Fruit fly (Drosophila melanogaster): Measurements from ENCODE around the gene Pomp.

The Pomp gene

dm6 chr2L:20787271-20787791 lies at the start of gene Pomp:
Gene Pomp, plus strand, starts transcription at chr2L:20787656.
- peak; percentile 78 for TF ChIP-seq MESR4 (GFP tag; optimal IDR thresholded peaks at IDR 0.05)
- peak; percentile 45 for TF ChIP-seq Camta (GFP tag; optimal IDR thresholded peaks at IDR 0.05)
- TF ChIP-seq oc (tag; optimal IDR thresholded peaks at IDR 0.05), result peak; percentile 76
- peak; percentile 53 for TF ChIP-seq CG5180 (GFP tag; optimal IDR thresholded peaks at IDR 0.05)
- TF ChIP-seq CG2116 (GFP tag; optimal IDR thresholded peaks at IDR 0.05), result peak; percentile 79
- TF ChIP-seq H2.0 (GFP tag; IDR thresholded peaks at IDR 0.05), result peak; percentile 80
- no peak; the same call in 1 of the 2 replicates for TF ChIP-seq Doc2 (GFP tag; IDR thresholded peaks at IDR 0.05)
- no peak for TF ChIP-seq Dfd (GFP tag; optimal IDR thresholded peaks at IDR 0.05)
- TF ChIP-seq CG1792 (GFP tag; optimal IDR thresholded peaks at IDR 0.05), result peak; percentile 24
- TF ChIP-seq Optix (GFP tag; IDR thresholded peaks at IDR 0.05), result peak; percentile 67; the same call in 1 of the 3 replicates
- TF ChIP-seq gt (GFP tag; IDR thresholded peaks at IDR 0.05), result peak; percentile 64
- TF ChIP-seq Deaf1 (tag; optimal IDR thresholded peaks at IDR 0.05), result peak; percentile 68
- TF ChIP-seq H15 (GFP tag; IDR thresholded peaks at IDR 0.05), result peak; percentile 89
- peak; percentile 85 for TF ChIP-seq CG1233 (GFP tag; optimal IDR thresholded peaks at IDR 0.05)
- TF ChIP-seq cg (GFP tag; optimal IDR thresholded peaks at IDR 0.05), result no peak
- TF ChIP-seq schlank (tag; optimal IDR thresholded peaks at IDR 0.05), result peak; percentile 62
- TF ChIP-seq nom (GFP tag; optimal IDR thresholded peaks at IDR 0.05), result no peak
- peak; percentile 87 for TF ChIP-seq CG1603 (tag; optimal IDR thresholded peaks at IDR 0.05)
- peak; percentile 66 for TF ChIP-seq ro (GFP tag; IDR thresholded peaks at IDR 0.05)
- peak; percentile 63 for TF ChIP-seq CG8290 (GFP tag; optimal IDR thresholded peaks at IDR 0.05)
- peak in 1 of 2 experiments; percentile 83 for TF ChIP-seq CG8290 (tag; optimal IDR thresholded peaks at IDR 0.05)
- peak; percentile 24 for TF ChIP-seq Bdp1 (GFP tag; optimal IDR thresholded peaks at IDR 0.05)
- TF ChIP-seq z (GFP tag; IDR thresholded peaks at IDR 0.05), result no peak
- peak; percentile 91 for TF ChIP-seq E2f1 (GFP tag; IDR thresholded peaks at IDR 0.05)
- peak; percentile 56 for TF ChIP-seq CG9437 (GFP tag; optimal IDR thresholded peaks at IDR 0.05)
- TF ChIP-seq CG7745 (tag; optimal IDR thresholded peaks at IDR 0.05), result no peak
- TF ChIP-seq usp (GFP tag; optimal IDR thresholded peaks at IDR 0.05), result no peak
- peak; percentile 84 for TF ChIP-seq ATbp (GFP tag; optimal IDR thresholded peaks at IDR 0.05)
- peak; percentile 81 for TF ChIP-seq CG13894 (tag; optimal IDR thresholded peaks at IDR 0.05)
- TF ChIP-seq CG9215 (GFP tag; IDR thresholded peaks at IDR 0.05), result peak; percentile 73
- TF ChIP-seq CG12744 (GFP tag; optimal IDR thresholded peaks at IDR 0.05), result no peak
- TF ChIP-seq CG1024 (GFP tag; IDR thresholded peaks at IDR 0.05), result peak; percentile 64
- TF ChIP-seq Doc3 (GFP tag; IDR thresholded peaks at IDR 0.05; ENCODE audit: partially characterized antibody), result no peak
- peak; percentile 67 for TF ChIP-seq CG17568 (GFP tag; optimal IDR thresholded peaks at IDR 0.05)
- peak; percentile 65 for TF ChIP-seq sens-2 (GFP tag; IDR thresholded peaks at IDR 0.05)
- TF ChIP-seq sisA (GFP tag; IDR thresholded peaks at IDR 0.05), result peak; percentile 80
- TF ChIP-seq org-1 (GFP tag; optimal IDR thresholded peaks at IDR 0.05), result peak; percentile 74
- TF ChIP-seq CG4360 (GFP tag; IDR thresholded peaks at IDR 0.05), result peak; percentile 67
- TF ChIP-seq Fer3 (tag; optimal IDR thresholded peaks at IDR 0.05), result peak; percentile 89
- no peak for TF ChIP-seq luna (GFP tag; optimal IDR thresholded peaks at IDR 0.05)
- peak; percentile 63 for TF ChIP-seq Antp (GFP tag; optimal IDR thresholded peaks at IDR 0.05)
- no peak for TF ChIP-seq CG9876 (GFP tag; optimal IDR thresholded peaks at IDR 0.05)
- no peak for TF ChIP-seq CG33557 (GFP tag; optimal IDR thresholded peaks at IDR 0.05)
- TF ChIP-seq NFAT (GFP tag; IDR thresholded peaks at IDR 0.05), result peak; percentile 92
- peak; percentile 63; the same call in 2 of the 3 replicates for TF ChIP-seq hb (GFP tag; IDR thresholded peaks at IDR 0.05; ENCODE audit: partially characterized antibody)
- TF ChIP-seq ewg (GFP tag; optimal IDR thresholded peaks at IDR 0.05), result peak; percentile 72
- TF ChIP-seq HLH3B (GFP tag; IDR thresholded peaks at IDR 0.05), result peak; percentile 85
- peak; percentile 80 for TF ChIP-seq Six4 (GFP tag; optimal IDR thresholded peaks at IDR 0.05)
- TF ChIP-seq sima (GFP tag; optimal IDR thresholded peaks at IDR 0.05), result no peak
- TF ChIP-seq slbo (GFP tag; IDR thresholded peaks at IDR 0.05), result peak; percentile 90
- TF ChIP-seq dmrt99B (tag; optimal IDR thresholded peaks at IDR 0.05), result peak; percentile 89
